Worm (Caenorhabditis elegans): Measurements from ENCODE around the gene fbxa-192.
A peak's percentile ranks its signal among the peaks of the same experiment; 100 is the strongest.

Gene fbxa-192

DNA sequence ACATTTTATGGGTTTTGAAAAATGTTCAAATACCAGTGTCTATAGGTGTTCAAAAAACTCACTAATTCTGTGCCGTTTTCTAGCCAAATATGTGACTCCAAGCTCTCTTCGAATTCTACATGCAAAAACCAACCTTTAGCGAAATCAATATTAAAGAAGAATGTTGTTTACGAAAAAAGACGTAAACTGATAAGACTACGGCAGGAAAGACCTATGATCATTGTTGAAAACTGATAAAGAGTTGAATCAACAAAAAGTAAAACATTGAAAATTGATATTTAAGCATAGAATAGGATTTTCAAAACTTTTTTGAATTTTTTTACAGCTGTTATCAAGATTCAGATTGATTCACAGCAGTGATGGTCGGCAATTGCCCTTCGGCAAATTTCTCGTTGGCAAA is 51.5 kb downstream of the fbxa-192 start, which contains the start of gene Y6G8.2:
Gene Y6G8.2 (minus strand): TSS at position 147 of the 400 bp plus-strand sequence.
- no peak for TF ChIP-seq ceh-28 (tag; optimal IDR thresholded peaks at IDR 0.05)
- peak; percentile 88 for TF ChIP-seq elt-2 (tag; optimal IDR thresholded peaks at IDR 0.05)
- peak; percentile 80 for TF ChIP-seq pqm-1 (tag; optimal IDR thresholded peaks at IDR 0.05)
- TF ChIP-seq zag-1 (tag; optimal IDR thresholded peaks at IDR 0.05): no peak
- peak; percentile 61 for TF ChIP-seq pha-4 (tag; optimal IDR thresholded peaks at IDR 0.05)
- no peak for TF ChIP-seq fkh-2 (tag; optimal IDR thresholded peaks at IDR 0.05)

DNA sequence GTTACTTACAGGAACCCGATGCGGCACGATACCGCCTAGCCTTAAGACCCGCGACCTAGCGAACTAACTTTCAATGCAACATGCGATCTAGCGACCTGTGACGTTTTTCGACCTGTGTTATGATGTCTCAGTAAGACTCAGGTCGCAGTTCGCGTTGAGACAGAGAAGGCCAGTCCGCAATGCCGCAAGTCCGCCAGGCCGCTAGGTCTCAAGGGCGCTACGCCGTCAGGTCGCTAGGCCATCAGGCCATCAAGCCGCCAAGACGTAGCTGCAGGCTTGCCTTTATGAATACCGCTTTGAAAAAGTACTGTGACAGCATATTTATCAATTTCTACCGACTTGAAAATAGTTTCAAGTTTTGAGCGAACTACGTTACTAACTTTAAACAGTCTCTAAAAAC is 54.6 kb downstream of the fbxa-192 start:
- TF ChIP-seq elt-1 (tag; optimal IDR thresholded peaks at IDR 0.05) (no peak), elt-2 (tag; optimal IDR thresholded peaks at IDR 0.05) (no peak), nhr-23 (tag; optimal IDR thresholded peaks at IDR 0.05) (no peak), tbx-2 (tag; optimal IDR thresholded peaks at IDR 0.05) (no peak), lin-15B (tag; optimal IDR thresholded peaks at IDR 0.05) (no peak), zag-1 (tag; optimal IDR thresholded peaks at IDR 0.05) (no peak), ceh-9 (tag; optimal IDR thresholded peaks at IDR 0.05) (no peak), hmg-11 (tag; optimal IDR thresholded peaks at IDR 0.05) (no peak), R02D3.7 (tag; optimal IDR thresholded peaks at IDR 0.05) (no peak), lin-39 (tag; optimal IDR thresholded peaks at IDR 0.05) (no peak), pqm-1 (tag; optimal IDR thresholded peaks at IDR 0.05) (no peak), nhr-28 (tag; optimal IDR thresholded peaks at IDR 0.05) (no peak), fos-1 (tag; optimal IDR thresholded peaks at IDR 0.05) (no peak), fkh-2 (tag; optimal IDR thresholded peaks at IDR 0.05) (no peak), nhr-25 (tag; optimal IDR thresholded peaks at IDR 0.05) (no peak), unc-62 (GFP tag; optimal IDR thresholded peaks at IDR 0.05) (no peak)

Measured in whole organism, L3 larva.